Worm (Caenorhabditis elegans) whole organism, L1 larva: ENCODE results near the gene hal-2.

Experiments
- F16B12.6 ChIP-seq: fragments of 150-350 bp; optimal IDR thresholded peaks from 2 replicates; lab custom pipeline; 2014; ENCODE audit warnings: missing biosample characterization, missing genetic modification characterization
- aha-1 ChIP-seq: fragments of 150-350 bp; optimal IDR thresholded peaks from 2 replicates; lab custom pipeline; 2014; ENCODE audit warnings: missing biosample characterization, missing genetic modification characterization
- ama-1 ChIP-seq: fragments of 150-350 bp; optimal IDR thresholded peaks from 2 replicates; lab custom pipeline; 2014
- blmp-1 ChIP-seq: fragments of 150-350 bp; optimal IDR thresholded peaks from 2 replicates; lab custom pipeline; 2014; ENCODE audit warnings: missing biosample characterization, missing genetic modification characterization
- ceh-82 ChIP-seq, 3 experiments: fragments of 150-350 bp in 1 of 3; sonication (generic microtip) in 2 of 3; optimal IDR thresholded peaks; 2 replicates each; lab custom pipeline; 2014 to 2017; ENCODE audit warnings: missing biosample characterization in 3 of 3, missing genetic modification characterization in 3 of 3
- ceh-90 ChIP-seq: sonication (generic microtip); optimal IDR thresholded peaks from 2 replicates; lab custom pipeline; 2016; ENCODE audit warnings: missing genetic modification characterization, missing compliant biosample characterization
- ces-1 ChIP-seq: fragments of 150-350 bp; optimal IDR thresholded peaks from 2 replicates; lab custom pipeline; 2014; ENCODE audit warnings: missing biosample characterization, missing genetic modification reagents, missing genetic modification characterization
- dpl-1 ChIP-seq, 3 experiments: fragments of 150-350 bp in 2 of 3; sonication (generic microtip) in 1 of 3; optimal IDR thresholded peaks; 2 replicates each; lab custom pipeline; 2014 to 2017; ENCODE audit warnings: missing biosample characterization in 3 of 3, missing genetic modification characterization in 3 of 3, missing genetic modification reagents in 3 of 3
- efl-1 ChIP-seq, 4 experiments: fragments of 150-350 bp; optimal IDR thresholded peaks in 3 of 4; peaks in 1 of 4; 1 replicate in 1 of 4; 2 replicates in 3 of 4; lab custom pipeline; 2014; ENCODE audit warnings: missing biosample characterization in 2 of 4, missing genetic modification characterization in 2 of 4, missing genetic modification reagents in 2 of 4
- efl-3 ChIP-seq: fragments of 200-800 bp; sonication (Bioruptor generic); optimal IDR thresholded peaks from 2 replicates; lab custom pipeline; 2018; ENCODE audit warnings: mild to moderate bottlenecking, missing genetic modification characterization, missing compliant biosample characterization
- elt-2 ChIP-seq: sonication (generic microtip); optimal IDR thresholded peaks from 2 replicates; lab custom pipeline; 2016; ENCODE audit warnings: missing genetic modification characterization, mild to moderate bottlenecking, inconsistent platforms, missing compliant biosample characterization, missing genetic modification reagents
- elt-3 ChIP-seq, 6 experiments: fragments of 150-350 bp in 1 of 6; sonication (generic microtip); optimal IDR thresholded peaks; 2 replicates each; lab custom pipeline; 2017 to 2018; ENCODE audit warnings: missing biosample characterization in 6 of 6, missing genetic modification characterization in 6 of 6, inconsistent platforms in 1 of 6
- fkh-4 ChIP-seq: sonication (generic microtip); optimal IDR thresholded peaks from 2 replicates; lab custom pipeline; 2016; ENCODE audit warnings: missing compliant biosample characterization, missing genetic modification characterization, borderline replicate concordance
- fkh-8 ChIP-seq: sonication (generic microtip); optimal IDR thresholded peaks from 2 replicates; lab custom pipeline; 2016; ENCODE audit warnings: mild to moderate bottlenecking, missing genetic modification characterization, missing compliant biosample characterization
- fos-1 ChIP-seq: fragments of 150-350 bp; optimal IDR thresholded peaks from 2 replicates; lab custom pipeline; 2014; ENCODE audit warnings: missing biosample characterization, missing genetic modification characterization
- hlh-17 ChIP-seq: fragments of 200-800 bp; sonication (Bioruptor generic); optimal IDR thresholded peaks from 2 replicates; lab custom pipeline; 2018; ENCODE audit warnings: missing genetic modification characterization, mild to moderate bottlenecking, missing compliant biosample characterization, moderate library complexity, borderline replicate concordance
- hlh-4 ChIP-seq: sonication (generic microtip); optimal IDR thresholded peaks from 2 replicates; lab custom pipeline; 2016; ENCODE audit warnings: mild to moderate bottlenecking, missing genetic modification characterization, missing compliant biosample characterization
- irx-1 ChIP-seq: sonication (generic microtip); optimal IDR thresholded peaks from 2 replicates; lab custom pipeline; 2016; ENCODE audit warnings: missing genetic modification characterization, missing compliant biosample characterization
- isw-1 ChIP-seq: fragments of 200-800 bp; sonication (Bioruptor generic); IDR thresholded peaks from 2 replicates; pipeline ENCODE4 v1.3.6; 2022; ENCODE audit warnings: missing genetic modification characterization, missing compliant biosample characterization
- lin-14 ChIP-seq: fragments of 200-800 bp; sonication (Bioruptor generic); optimal IDR thresholded peaks from 2 replicates; lab custom pipeline; 2018; ENCODE audit warnings: mild to moderate bottlenecking, missing genetic modification characterization, moderate library complexity, missing compliant biosample characterization
- lin-15B ChIP-seq: fragments of 150-350 bp; sonication (generic microtip); optimal IDR thresholded peaks from 3 replicates; lab custom pipeline; 2014; ENCODE audit warnings: missing biosample characterization, missing genetic modification characterization
- lin-35 ChIP-seq, 2 experiments: fragments of 150-350 bp; optimal IDR thresholded peaks; 2 replicates each; lab custom pipeline; 2014; ENCODE audit warnings: missing biosample characterization in 2 of 2, missing genetic modification characterization in 2 of 2, missing genetic modification reagents in 2 of 2
- lin-39 ChIP-seq: fragments of 150-350 bp; optimal IDR thresholded peaks from 2 replicates; lab custom pipeline; 2014; ENCODE audit warnings: missing biosample characterization, missing genetic modification reagents, missing genetic modification characterization
- mdl-1 ChIP-seq, 2 experiments: fragments of 150-350 bp; optimal IDR thresholded peaks; 2 replicates each; lab custom pipeline; 2014 to 2017; ENCODE audit warnings: missing biosample characterization in 2 of 2, missing genetic modification characterization in 2 of 2, inconsistent platforms in 1 of 2
- mep-1 ChIP-seq: fragments of 150-350 bp; optimal IDR thresholded peaks from 2 replicates; lab custom pipeline; 2014; ENCODE audit warnings: missing biosample characterization, missing genetic modification characterization
- nhr-11 ChIP-seq: fragments of 150-350 bp; optimal IDR thresholded peaks from 2 replicates; lab custom pipeline; 2014; ENCODE audit warnings: missing biosample characterization, missing genetic modification characterization
- nhr-20 ChIP-seq: sonication (generic microtip); optimal IDR thresholded peaks from 2 replicates; lab custom pipeline; 2016; ENCODE audit warnings: mild to moderate bottlenecking, missing genetic modification characterization, missing compliant biosample characterization
- nhr-237 ChIP-seq: fragments of 150-350 bp; optimal IDR thresholded peaks from 2 replicates; lab custom pipeline; 2014; ENCODE audit warnings: missing biosample characterization, missing genetic modification characterization
- nhr-28 ChIP-seq: fragments of 150-350 bp; optimal IDR thresholded peaks from 2 replicates; lab custom pipeline; 2014; ENCODE audit warnings: missing biosample characterization, missing genetic modification characterization
- nhr-47 ChIP-seq: sonication (generic microtip); optimal IDR thresholded peaks from 2 replicates; lab custom pipeline; 2016; ENCODE audit warnings: mild to moderate bottlenecking, missing genetic modification characterization, moderate library complexity, missing compliant biosample characterization
- nhr-71 ChIP-seq: sonication (generic microtip); optimal IDR thresholded peaks from 2 replicates; lab custom pipeline; 2016; ENCODE audit warnings: mild to moderate bottlenecking, missing genetic modification characterization, moderate library complexity, missing compliant biosample characterization
- nhr-77 ChIP-seq: fragments of 150-350 bp; optimal IDR thresholded peaks from 2 replicates; lab custom pipeline; 2014; ENCODE audit warnings: missing biosample characterization, missing genetic modification characterization
- nhr-85 ChIP-seq: sonication (generic microtip); peaks from one replicate; lab custom pipeline; 2016; ENCODE audit warnings: missing genetic modification characterization, inconsistent platforms, missing compliant biosample characterization
- pqm-1 ChIP-seq: sonication (generic microtip); optimal IDR thresholded peaks from 3 replicates; lab custom pipeline; 2017; ENCODE audit warnings: missing biosample characterization, missing genetic modification characterization
- rnt-1 ChIP-seq: sonication (generic microtip); optimal IDR thresholded peaks from 2 replicates; lab custom pipeline; 2016; ENCODE audit warnings: mild to moderate bottlenecking, missing genetic modification characterization, moderate library complexity, missing compliant biosample characterization
- snu-23 ChIP-seq: sonication (generic microtip); optimal IDR thresholded peaks from 2 replicates; lab custom pipeline; 2016; ENCODE audit warnings: missing genetic modification characterization, missing compliant biosample characterization
- sox-4 ChIP-seq: sonication (generic microtip); optimal IDR thresholded peaks from 2 replicates; lab custom pipeline; 2016; ENCODE audit warnings: missing genetic modification characterization, missing compliant biosample characterization
- swsn-7 ChIP-seq: sonication (generic microtip); optimal IDR thresholded peaks from 2 replicates; lab custom pipeline; 2016; ENCODE audit warnings: missing genetic modification characterization, missing compliant biosample characterization
- tbx-2 ChIP-seq: sonication (generic microtip); optimal IDR thresholded peaks from 2 replicates; lab custom pipeline; 2016; ENCODE audit warnings: missing genetic modification characterization, missing compliant biosample characterization
- tlp-1 ChIP-seq: fragments of 150-350 bp; optimal IDR thresholded peaks from 2 replicates; lab custom pipeline; 2014; ENCODE audit warnings: missing biosample characterization, missing genetic modification characterization
- unc-130 ChIP-seq: fragments of 150-350 bp; optimal IDR thresholded peaks from 2 replicates; lab custom pipeline; 2017; ENCODE audit warnings: missing biosample characterization, missing genetic modification characterization, inconsistent platforms
- unc-62 ChIP-seq: fragments of 150-350 bp; optimal IDR thresholded peaks from 2 replicates; lab custom pipeline; 2014; ENCODE audit warnings: missing biosample characterization, missing genetic modification reagents, missing genetic modification characterization
- unc-86 ChIP-seq: sonication (generic microtip); optimal IDR thresholded peaks from 2 replicates; lab custom pipeline; 2016; ENCODE audit warnings: missing genetic modification characterization, missing compliant biosample characterization
- vab-15 ChIP-seq: sonication (generic microtip); optimal IDR thresholded peaks from 2 replicates; lab custom pipeline; 2017; ENCODE audit warnings: missing genotype, mild to moderate bottlenecking, missing genetic modification characterization, missing compliant biosample characterization
- xbp-1 ChIP-seq: sonication (generic microtip); optimal IDR thresholded peaks from 2 replicates; lab custom pipeline; 2016; ENCODE audit warnings: missing genetic modification characterization, missing compliant biosample characterization
- zag-1 ChIP-seq: fragments of 150-350 bp; optimal IDR thresholded peaks from 2 replicates; lab custom pipeline; 2014; ENCODE audit warnings: missing biosample characterization, missing genetic modification characterization
- zip-4 ChIP-seq: fragments of 200-800 bp; sonication (Bioruptor generic); optimal IDR thresholded peaks from 2 replicates; lab custom pipeline; 2018; ENCODE audit warnings: mild to moderate bottlenecking, missing genetic modification characterization, moderate library complexity, missing compliant biosample characterization

Gene hal-2

ce11 chrIII:10120076-10120831 lies 31.5 kb upstream of the hal-2 start, which contains the start of the genes gtf-2H3 and ham-3 (continued):
- no peak for TF ChIP-seq fos-1
- no peak for TF ChIP-seq ama-1 (lab: Kevin White, UChicago)
- TF ChIP-seq nhr-11 (tag; lab: Kevin White, UChicago), result no peak
- TF ChIP-seq lin-39 (tag; lab: Kevin White, UChicago), result no peak
- TF ChIP-seq nhr-28 (tag; lab: Kevin White, UChicago), result no peak
- TF ChIP-seq tbx-2 (tag; lab: Kevin White, UChicago), result no peak
- no peak for TF ChIP-seq pqm-1 (tag; lab: Kevin White, UChicago)
- TF ChIP-seq elt-3 (tag; optimal IDR thresholded peaks at IDR 0.05; lab: Kevin White, UChicago), result no peak

- TF ChIP-seq ceh-82 (tag; optimal IDR thresholded peaks at IDR 0.05; lab: Kevin White, UChicago) (no peak), sox-4 (tag; lab: Kevin White, UChicago) (no peak), nhr-77 (tag; lab: Kevin White, UChicago) (no peak), nhr-237 (tag; lab: Kevin White, UChicago) (no peak), nhr-85 (tag; lab: Kevin White, UChicago) (no peak), nhr-20 (no peak), ceh-90 (tag; lab: Kevin White, UChicago) (no peak), efl-3 (GFP tag; lab: Kevin White, UChicago) (no peak), ces-1 (GFP tag; lab: Kevin White, UChicago) (no peak), lin-14 (GFP tag; lab: Kevin White, UChicago) (no peak), ama-1 (lab: Kevin White, UChicago) (no peak), aha-1 (no peak), fos-1 (no peak), swsn-7 (tag; lab: Kevin White, UChicago) (no peak), tbx-2 (tag; lab: Kevin White, UChicago) (no peak), vab-15 (no peak), unc-86 (tag; lab: Kevin White, UChicago) (no peak), blmp-1 (no peak)
Measured at ce11 chrIII:10118818-10119217, 30.1 kb upstream of the hal-2 start, which contains the start of gene ZK1128.3. ZK1128.3 (minus strand) TSS chrIII:10118918.

ce11 chrIII:10114662-10115061 lies 25.9 kb upstream of the hal-2 start, which contains the start of the genes ZK1128.1 and mett-10:
ZK1128.1 (minus strand) TSS chrIII:10114760.
mett-10 (plus strand) TSS chrIII:10115036.
- no peak for TF ChIP-seq elt-2 (tag; lab: Kevin White, UChicago)
- TF ChIP-seq nhr-28 (tag; lab: Kevin White, UChicago), result no peak
- TF ChIP-seq lin-14 (GFP tag; lab: Kevin White, UChicago), result no peak
- TF ChIP-seq snu-23 (GFP tag; lab: Kevin White, UChicago), result peak; percentile 46
- TF ChIP-seq hlh-17 (GFP tag; lab: Kevin White, UChicago), result no peak
- TF ChIP-seq tlp-1 (tag; lab: Kevin White, UChicago), result no peak
- peak; percentile 31 for TF ChIP-seq nhr-47 (tag; lab: Kevin White, UChicago)
- peak; percentile 9 for TF ChIP-seq unc-86 (tag; lab: Kevin White, UChicago)
- TF ChIP-seq F16B12.6, result peak; percentile 86
- no peak for TF ChIP-seq zag-1 (tag; lab: Kevin White, UChicago)
- TF ChIP-seq lin-35 (GFP tag; optimal IDR thresholded peaks at IDR 0.05; lab: Kevin White, UChicago), result peak; percentile 36 to 50
- TF ChIP-seq nhr-237 (tag; lab: Kevin White, UChicago), result no peak
- TF ChIP-seq lin-15B (tag; lab: Kevin White, UChicago), result peak; percentile 4
- TF ChIP-seq nhr-85 (tag; lab: Kevin White, UChicago), result peak; percentile 25
- no peak for TF ChIP-seq ces-1 (GFP tag; lab: Kevin White, UChicago)
- TF ChIP-seq ceh-82 (tag; optimal IDR thresholded peaks at IDR 0.05; lab: Kevin White, UChicago), result peak in 1 of 3 experiments; percentile 17
- TF ChIP-seq zip-4 (GFP tag; lab: Kevin White, UChicago), result no peak
- peak; percentile 17 for TF ChIP-seq rnt-1 (tag; lab: Kevin White, UChicago)
- no peak for TF ChIP-seq fkh-8
- TF ChIP-seq dpl-1 (GFP tag; optimal IDR thresholded peaks at IDR 0.05; lab: Kevin White, UChicago), result peak; percentile 23 to 62 (median 41)
- TF ChIP-seq hlh-4, result no peak
- peak; percentile 19 for TF ChIP-seq vab-15
- TF ChIP-seq fkh-4 (tag; lab: Kevin White, UChicago), result no peak
- TF ChIP-seq mep-1 (tag; lab: Kevin White, UChicago), result peak; percentile 23
- TF ChIP-seq isw-1 (GFP tag; lab: Robert Waterston, UW), result 0 out of 2 replicates have a peak, but pooled peaks have one; percentile 6
- no peak for TF ChIP-seq fos-1
- peak; percentile 39 to 48 for TF ChIP-seq efl-1 (optimal IDR thresholded peaks at IDR 0.05; lab: Kevin White, UChicago)
- TF ChIP-seq efl-1 (GFP tag; optimal IDR thresholded peaks at IDR 0.05 in 1 of 2; lab: Kevin White, UChicago), result peak; percentile 62 to 94
- peak; percentile 34 for TF ChIP-seq nhr-71 (tag; lab: Kevin White, UChicago)
- no peak for TF ChIP-seq mdl-1 (tag; optimal IDR thresholded peaks at IDR 0.05; lab: Kevin White, UChicago)
- TF ChIP-seq unc-130 (tag; lab: Kevin White, UChicago), result peak; percentile 63
- TF ChIP-seq irx-1 (tag; lab: Kevin White, UChicago), result no peak
- TF ChIP-seq unc-62 (GFP tag; lab: Kevin White, UChicago), result no peak
- TF ChIP-seq xbp-1, result peak; percentile 12
